Fruit fly (Drosophila melanogaster) whole organism, prepupa: ENCODE results near the gene CG10286.

Experiments used
- Blimp-1 ChIP-seq: fragments of 200-800 bp; sonication (Bioruptor generic); optimal IDR thresholded peaks from 3 replicates; lab custom pipeline; 2017; ENCODE audit warnings: missing biosample characterization, missing genetic modification characterization, mild to moderate bottlenecking, moderate library complexity, missing genetic modification reagents
- CG10631 ChIP-seq: fragments of 200-800 bp; sonication (Bioruptor generic); optimal IDR thresholded peaks from 2 replicates; lab custom pipeline; 2016; ENCODE audit warnings: missing biosample characterization, missing genetic modification characterization
- CG10669 ChIP-seq: fragments of 200-800 bp; sonication (Bioruptor generic); optimal IDR thresholded peaks from 3 replicates; lab custom pipeline; 2018; ENCODE audit warnings: missing biosample characterization, mild to moderate bottlenecking, missing genetic modification characterization, moderate library complexity
- CG11294 ChIP-seq: fragments of 200-800 bp; sonication (Bioruptor generic); IDR thresholded peaks from 2 replicates; pipeline ENCODE4 v1.3.6; 2022; ENCODE audit warnings: missing biosample characterization, missing genetic modification characterization
- CG11762 ChIP-seq: fragments of 200-800 bp; sonication (Bioruptor generic); optimal IDR thresholded peaks from 3 replicates; lab custom pipeline; 2016; ENCODE audit warnings: missing biosample characterization, missing genetic modification characterization; ENCODE audit not compliant: insufficient read depth
- CG11902 ChIP-seq: fragments of 200-800 bp; sonication (Bioruptor generic); optimal IDR thresholded peaks from 3 replicates; lab custom pipeline; 2016; ENCODE audit warnings: missing biosample characterization, missing genetic modification characterization
- CG15336 ChIP-seq: fragments of 200-800 bp; sonication (Bioruptor generic); IDR thresholded peaks from 2 replicates; pipeline ENCODE4 v1.3.6; 2022; ENCODE audit warnings: missing biosample characterization, missing genetic modification characterization
- CG1621 ChIP-seq: fragments of 200-800 bp; sonication (Bioruptor generic); optimal IDR thresholded peaks from 3 replicates; lab custom pipeline; 2018; ENCODE audit warnings: missing biosample characterization, mild to moderate bottlenecking, missing genetic modification characterization
- CG3032 ChIP-seq: fragments of 200-800 bp; optimal IDR thresholded peaks from 2 replicates; lab custom pipeline; 2019; ENCODE audit warnings: missing biosample characterization, mild to moderate bottlenecking, missing genetic modification characterization, moderate library complexity
- CG31627 ChIP-seq: fragments of 200-800 bp; sonication (Bioruptor generic); optimal IDR thresholded peaks from 3 replicates; lab custom pipeline; 2016; ENCODE audit warnings: missing biosample characterization, missing genetic modification characterization
- CG32006 ChIP-seq: fragments of 200-800 bp; sonication (Bioruptor generic); optimal IDR thresholded peaks from 3 replicates; lab custom pipeline; 2017; ENCODE audit warnings: missing biosample characterization, mild to moderate bottlenecking, missing genetic modification characterization
- CG34406 ChIP-seq: fragments of 200-800 bp; sonication (Bioruptor generic); optimal IDR thresholded peaks from 3 replicates; lab custom pipeline; 2016; ENCODE audit warnings: missing biosample characterization, missing genetic modification characterization
- CG3919 ChIP-seq: fragments of 200-800 bp; sonication (Bioruptor generic); optimal IDR thresholded peaks from 3 replicates; lab custom pipeline; 2016; ENCODE audit warnings: missing biosample characterization, missing genetic modification characterization
- CG6276 ChIP-seq: fragments of 200-800 bp; sonication (Bioruptor generic); optimal IDR thresholded peaks from 2 replicates; lab custom pipeline; 2017; ENCODE audit warnings: missing biosample characterization, mild to moderate bottlenecking, missing genetic modification characterization
- CG6792 ChIP-seq: fragments of 200-800 bp; sonication (Bioruptor generic); optimal IDR thresholded peaks from 3 replicates; lab custom pipeline; 2016; ENCODE audit warnings: missing biosample characterization, missing genetic modification characterization
- CG6808 ChIP-seq: fragments of 200-800 bp; sonication (Bioruptor generic); optimal IDR thresholded peaks from 3 replicates; lab custom pipeline; 2017; ENCODE audit warnings: missing biosample characterization, missing genetic modification characterization, mild to moderate bottlenecking, moderate library complexity, missing genetic modification reagents
- CG6854 ChIP-seq: fragments of 200-800 bp; sonication (Bioruptor generic); optimal IDR thresholded peaks from 2 replicates; lab custom pipeline; 2017; ENCODE audit warnings: missing biosample characterization, mild to moderate bottlenecking, missing genetic modification characterization
- CG7368 ChIP-seq: fragments of 200-800 bp; sonication (Bioruptor generic); optimal IDR thresholded peaks from 3 replicates; lab custom pipeline; 2016; ENCODE audit warnings: missing biosample characterization, missing genetic modification characterization
- CG8632 ChIP-seq: fragments of 200-800 bp; sonication (Bioruptor generic); optimal IDR thresholded peaks from 3 replicates; lab custom pipeline; 2016; ENCODE audit warnings: missing biosample characterization, missing genetic modification characterization
- CG9139 ChIP-seq: fragments of 200-800 bp; sonication (Bioruptor generic); optimal IDR thresholded peaks from 3 replicates; lab custom pipeline; 2017; ENCODE audit warnings: missing biosample characterization, mild to moderate bottlenecking, missing genetic modification characterization
- Eip78C ChIP-seq: fragments of 200-800 bp; sonication (Bioruptor generic); peaks from one replicate; lab custom pipeline; 2016; ENCODE audit warnings: missing biosample characterization, missing genetic modification characterization
- Eip93F ChIP-seq: fragments of 200-800 bp; sonication (Bioruptor generic); optimal IDR thresholded peaks from 2 replicates; lab custom pipeline; 2016; ENCODE audit warnings: missing biosample characterization, mild to moderate bottlenecking, missing genetic modification characterization
- Ets21C ChIP-seq: fragments of 200-800 bp; sonication (Bioruptor generic); optimal IDR thresholded peaks from 3 replicates; lab custom pipeline; 2016; ENCODE audit warnings: missing biosample characterization, missing genetic modification characterization
- Ets96B ChIP-seq: fragments of 200-800 bp; optimal IDR thresholded peaks from 2 replicates; lab custom pipeline; 2019; ENCODE audit warnings: missing biosample characterization, mild to moderate bottlenecking, missing genetic modification characterization, moderate library complexity
- Gug ChIP-seq: fragments of 200-800 bp; sonication (Bioruptor generic); IDR thresholded peaks from 2 replicates; pipeline ENCODE4 v1.3.6; 2022; ENCODE audit warnings: missing biosample characterization, missing genetic modification characterization
- Hr38 ChIP-seq: sonication (Bioruptor generic); optimal IDR thresholded peaks from 2 replicates; lab custom pipeline; 2016; ENCODE audit warnings: missing biosample characterization, missing genetic modification characterization
- Hr39 ChIP-seq: fragments of 200-800 bp; sonication (Bioruptor generic); optimal IDR thresholded peaks from 2 replicates; lab custom pipeline; 2016; ENCODE audit warnings: missing biosample characterization, missing genetic modification characterization
- Hr4 ChIP-seq: fragments of 200-800 bp; sonication (Bioruptor generic); optimal IDR thresholded peaks from 3 replicates; lab custom pipeline; 2016; ENCODE audit warnings: missing biosample characterization, missing genetic modification characterization
- Met ChIP-seq: fragments of 200-800 bp; sonication (Bioruptor generic); optimal IDR thresholded peaks from 3 replicates; lab custom pipeline; 2016; ENCODE audit warnings: missing biosample characterization, missing genetic modification characterization
- OdsH ChIP-seq: fragments of 200-800 bp; sonication (Bioruptor generic); optimal IDR thresholded peaks from 3 replicates; lab custom pipeline; 2016; ENCODE audit warnings: missing biosample characterization, missing genetic modification characterization
- Sox102F ChIP-seq: fragments of 200-800 bp; sonication (Bioruptor generic); optimal IDR thresholded peaks from 2 replicates; lab custom pipeline; 2016; ENCODE audit warnings: missing biosample characterization, mild to moderate bottlenecking, missing genetic modification characterization
- Sox14 ChIP-seq: fragments of 200-800 bp; sonication (Bioruptor generic); optimal IDR thresholded peaks from 3 replicates; lab custom pipeline; 2016; ENCODE audit warnings: missing biosample characterization, missing genetic modification characterization
- Sox15 ChIP-seq: fragments of 200-800 bp; sonication (Bioruptor generic); optimal IDR thresholded peaks from 3 replicates; lab custom pipeline; 2016; ENCODE audit warnings: missing biosample characterization, missing genetic modification characterization
- achi ChIP-seq: fragments of 200-800 bp; sonication (Bioruptor generic); optimal IDR thresholded peaks from 3 replicates; lab custom pipeline; 2016; ENCODE audit warnings: missing biosample characterization, missing genetic modification characterization
- acj6 ChIP-seq: fragments of 200-800 bp; sonication (Bioruptor generic); optimal IDR thresholded peaks from 3 replicates; lab custom pipeline; 2016; ENCODE audit warnings: missing biosample characterization, missing genetic modification characterization
- cyc ChIP-seq: fragments of 200-800 bp; sonication (Bioruptor generic); optimal IDR thresholded peaks from 3 replicates; lab custom pipeline; 2016; ENCODE audit warnings: missing biosample characterization, missing genetic modification characterization
- esn ChIP-seq: fragments of 200-800 bp; sonication (Bioruptor generic); optimal IDR thresholded peaks from 2 replicates; lab custom pipeline; 2016; ENCODE audit warnings: missing biosample characterization, mild to moderate bottlenecking, missing genetic modification characterization, moderate library complexity
- fd59A ChIP-seq: fragments of 200-800 bp; sonication (Bioruptor generic); optimal IDR thresholded peaks from 2 replicates; lab custom pipeline; 2017; ENCODE audit warnings: missing biosample characterization, mild to moderate bottlenecking, missing genetic modification characterization, missing genetic modification reagents
- fkh ChIP-seq: fragments of 200-800 bp; sonication (Bioruptor generic); optimal IDR thresholded peaks from 3 replicates; lab custom pipeline; 2017; ENCODE audit warnings: missing biosample characterization, mild to moderate bottlenecking, missing genetic modification characterization, moderate library complexity
- lz ChIP-seq: fragments of 200-800 bp; sonication (Bioruptor generic); optimal IDR thresholded peaks from 3 replicates; lab custom pipeline; 2016; ENCODE audit warnings: missing biosample characterization, missing genetic modification characterization
- net ChIP-seq: fragments of 200-800 bp; sonication (Bioruptor generic); optimal IDR thresholded peaks from 3 replicates; lab custom pipeline; 2016; ENCODE audit warnings: missing biosample characterization, missing genetic modification characterization
- pdm3 ChIP-seq: fragments of 200-800 bp; sonication (Bioruptor generic); optimal IDR thresholded peaks from 3 replicates; lab custom pipeline; 2016; ENCODE audit warnings: missing biosample characterization, missing genetic modification characterization
- spab ChIP-seq: fragments of 200-800 bp; sonication (Bioruptor generic); optimal IDR thresholded peaks from 2 replicates; lab custom pipeline; 2017; ENCODE audit warnings: missing biosample characterization, mild to moderate bottlenecking, missing genetic modification characterization, missing genetic modification reagents
- ss ChIP-seq, 2 experiments: fragments of 200-800 bp; sonication (Bioruptor generic); optimal IDR thresholded peaks; 2 replicates in 1 of 2; 3 replicates in 1 of 2; lab custom pipeline; 2017 to 2018; ENCODE audit warnings: mild to moderate bottlenecking in 2 of 2, missing biosample characterization in 2 of 2, missing genetic modification characterization in 2 of 2, moderate library complexity in 1 of 2
- svp ChIP-seq: fragments of 200-800 bp; sonication (Bioruptor generic); peaks from one replicate; lab custom pipeline; 2016; ENCODE audit warnings: missing biosample characterization, missing genetic modification characterization
- topi ChIP-seq: fragments of 200-800 bp; sonication (Bioruptor generic); optimal IDR thresholded peaks from 3 replicates; lab custom pipeline; 2016; ENCODE audit warnings: missing biosample characterization, missing genetic modification characterization
- vri ChIP-seq: fragments of 200-800 bp; sonication (Bioruptor generic); optimal IDR thresholded peaks from 3 replicates; lab custom pipeline; 2016; ENCODE audit warnings: missing biosample characterization, mild to moderate bottlenecking, missing genetic modification characterization

The CG10286 gene

dm6 chr3R:6352893-6353623 lies 15.7 kb upstream of the CG10286 start (continued):
- no peak for TF ChIP-seq CG1621
- peak; percentile 88 for TF ChIP-seq Eip78C (GFP tag; lab: Kevin White, UChicago)
- TF ChIP-seq Sox15 (GFP tag; lab: Kevin White, UChicago), result no peak
- TF ChIP-seq CG3032 (tag; lab: Kevin White, UChicago), result peak; percentile 11
- TF ChIP-seq CG10669, result peak; percentile 31
- peak; percentile 54 for TF ChIP-seq fd59A (GFP tag; lab: Kevin White, UChicago)
- TF ChIP-seq CG10631 (GFP tag; lab: Kevin White, UChicago), result peak; percentile 35
- peak in 1 of 2 experiments; percentile 5 for TF ChIP-seq ss (GFP tag; optimal IDR thresholded peaks at IDR 0.05; lab: Kevin White, UChicago)
- TF ChIP-seq Ets21C (GFP tag; lab: Kevin White, UChicago), result no peak

DNA sequence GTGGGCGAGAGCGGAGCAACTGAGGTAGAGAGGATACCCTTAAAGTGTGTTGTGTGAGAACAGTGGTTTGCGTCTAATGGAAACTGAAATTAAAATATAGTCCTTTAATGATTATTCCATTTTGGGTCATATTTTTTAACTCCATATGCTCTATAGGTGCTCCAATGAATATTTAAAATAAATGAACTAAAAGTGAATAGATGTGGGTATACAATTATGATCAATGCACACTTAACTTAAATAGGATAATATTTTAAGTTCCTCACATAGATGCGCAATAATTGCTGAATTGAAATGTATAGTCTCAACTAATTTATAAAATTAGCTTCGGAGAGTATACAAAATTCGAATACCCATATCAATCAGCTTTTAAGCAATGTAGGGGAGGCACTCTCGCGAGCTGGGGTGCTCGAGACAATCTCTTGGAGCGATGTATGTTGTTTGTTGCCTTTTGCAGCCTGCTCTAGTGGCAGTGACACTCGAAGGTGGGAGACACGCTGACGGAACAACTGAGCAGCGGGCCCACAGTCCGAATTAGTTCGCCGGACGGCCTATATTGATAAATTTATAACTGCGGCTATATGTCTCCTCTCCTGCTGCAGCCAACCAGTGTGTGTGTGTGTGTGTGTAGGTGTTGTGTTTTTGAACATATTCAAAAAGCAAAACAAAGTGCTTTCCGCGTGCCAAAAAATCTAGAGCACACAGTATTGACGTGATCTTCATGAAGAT lies 15.0 kb upstream of the CG10286 start:
- TF ChIP-seq Sox15 (GFP tag; lab: Kevin White, UChicago) (peak; percentile 72), esn (GFP tag; lab: Kevin White, UChicago) (peak; percentile 89), CG10669 (no peak), net (GFP tag; lab: Kevin White, UChicago) (peak; percentile 84), CG6808 (GFP tag; lab: Kevin White, UChicago) (no peak), Gug (GFP tag; lab: Robert Waterston, UW) (no peak; the same call in 1 of the 2 replicates), Hr4 (peak; percentile 91), acj6 (GFP tag; lab: Kevin White, UChicago) (peak; percentile 83), Hr39 (GFP tag; lab: Kevin White, UChicago) (peak; percentile 81), spab (GFP tag; lab: Kevin White, UChicago) (peak; percentile 70), CG9139 (no peak), vri (GFP tag; lab: Kevin White, UChicago) (peak; percentile 62), Ets96B (tag; lab: Kevin White, UChicago) (peak; percentile 75), CG11902 (GFP tag; lab: Kevin White, UChicago) (peak; percentile 36), Sox102F (GFP tag; lab: Kevin White, UChicago) (peak; percentile 77), CG6854 (no peak), achi (peak; percentile 85), CG11294 (GFP tag; lab: Robert Waterston, UW) (0 out of 2 replicates have a peak, but pooled peaks have one; percentile 29), fkh (no peak), lz (GFP tag; lab: Kevin White, UChicago) (peak; percentile 80), CG8632 (GFP tag; lab: Kevin White, UChicago) (peak; percentile 81), Hr38 (GFP tag; lab: Kevin White, UChicago) (no peak), svp (GFP tag; lab: Kevin White, UChicago) (peak; percentile 93), Met (GFP tag; lab: Kevin White, UChicago) (peak; percentile 88), Sox14 (GFP tag; lab: Kevin White, UChicago) (peak; percentile 87), CG3919 (GFP tag; lab: Kevin White, UChicago) (no peak), CG6792 (GFP tag; lab: Kevin White, UChicago) (peak; percentile 81), CG34406 (GFP tag; lab: Kevin White, UChicago) (no peak), cyc (GFP tag; lab: Kevin White, UChicago) (peak; percentile 78), pdm3 (GFP tag; lab: Kevin White, UChicago) (peak; percentile 86), topi (peak; percentile 88), ss (GFP tag; optimal IDR thresholded peaks at IDR 0.05; lab: Kevin White, UChicago) (no peak), Eip93F (no peak), CG32006 (GFP tag; lab: Kevin White, UChicago) (peak; percentile 92), CG7368 (GFP tag; lab: Kevin White, UChicago) (no peak), OdsH (peak; percentile 88), Blimp-1 (no peak), CG31627 (GFP tag; lab: Kevin White, UChicago) (peak; percentile 76), CG10631 (GFP tag; lab: Kevin White, UChicago) (peak; percentile 78), CG11762 (GFP tag; lab: Kevin White, UChicago) (peak; percentile 71), CG6276 (GFP tag; lab: Kevin White, UChicago) (no peak), CG15336 (GFP tag; lab: Robert Waterston, UW) (peak; percentile 82; the same call in 1 of the 2 replicates)
